Worm (Caenorhabditis elegans): ENCODE measurements around the gene srh-15.

srh-15 gene

DNA sequence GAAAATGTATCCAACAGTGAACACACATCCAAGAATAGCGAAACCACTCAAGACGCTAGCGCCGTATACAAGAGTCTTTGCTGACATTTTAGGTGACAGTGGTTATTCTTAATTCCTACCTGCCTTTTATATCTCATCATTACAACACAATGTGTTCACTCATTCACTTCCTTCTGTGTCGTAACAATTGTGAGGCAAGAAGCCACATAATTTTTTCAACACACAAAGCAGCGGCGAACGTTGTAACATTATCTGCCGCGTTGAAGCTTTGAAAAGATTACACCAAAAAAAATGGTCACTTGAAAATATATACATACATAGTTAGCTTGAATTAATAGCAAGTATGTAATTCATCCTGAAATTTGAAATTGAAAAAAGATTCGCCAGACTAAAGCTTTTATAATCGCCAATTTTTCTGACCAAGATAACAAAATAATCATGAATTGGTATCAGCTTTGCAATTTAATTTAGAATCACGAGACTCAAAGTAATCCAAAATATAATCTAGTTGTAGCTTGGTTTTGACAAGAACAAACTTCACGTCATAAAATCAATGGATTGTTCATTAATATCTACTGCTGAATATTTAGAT lies 2.8 kb upstream of the srh-15 start, which contains the start of the genes col-161 and srh-18:
TSS of gene col-161 (minus strand) at position 101 of the 592 bp plus-strand sequence.
TSS of gene srh-18 (plus strand) at position 542 of the 592 bp plus-strand sequence.
- TF ChIP-seq nhr-12 (tag; optimal IDR thresholded peaks at IDR 0.05) (no peak), mdl-1 (tag; optimal IDR thresholded peaks at IDR 0.05) (no peak), unc-39 (tag; optimal IDR thresholded peaks at IDR 0.05) (no peak), nhr-77 (tag; optimal IDR thresholded peaks at IDR 0.05) (no peak), sma-3 (GFP tag; optimal IDR thresholded peaks at IDR 0.05) (no peak), unc-62 (GFP tag; optimal IDR thresholded peaks at IDR 0.05) (no peak), sem-4 (tag; optimal IDR thresholded peaks at IDR 0.05) (no peak), zag-1 (tag; optimal IDR thresholded peaks at IDR 0.05) (no peak), lin-39 (tag; optimal IDR thresholded peaks at IDR 0.05) (no peak), ztf-1 (GFP tag; conservative IDR thresholded peaks at IDR 0.05) (no peak), lin-13 (GFP tag; optimal IDR thresholded peaks at IDR 0.05) (no peak), nhr-25 (tag; optimal IDR thresholded peaks at IDR 0.05) (no peak), nhr-11 (tag; optimal IDR thresholded peaks at IDR 0.05) (no peak)

DNA sequence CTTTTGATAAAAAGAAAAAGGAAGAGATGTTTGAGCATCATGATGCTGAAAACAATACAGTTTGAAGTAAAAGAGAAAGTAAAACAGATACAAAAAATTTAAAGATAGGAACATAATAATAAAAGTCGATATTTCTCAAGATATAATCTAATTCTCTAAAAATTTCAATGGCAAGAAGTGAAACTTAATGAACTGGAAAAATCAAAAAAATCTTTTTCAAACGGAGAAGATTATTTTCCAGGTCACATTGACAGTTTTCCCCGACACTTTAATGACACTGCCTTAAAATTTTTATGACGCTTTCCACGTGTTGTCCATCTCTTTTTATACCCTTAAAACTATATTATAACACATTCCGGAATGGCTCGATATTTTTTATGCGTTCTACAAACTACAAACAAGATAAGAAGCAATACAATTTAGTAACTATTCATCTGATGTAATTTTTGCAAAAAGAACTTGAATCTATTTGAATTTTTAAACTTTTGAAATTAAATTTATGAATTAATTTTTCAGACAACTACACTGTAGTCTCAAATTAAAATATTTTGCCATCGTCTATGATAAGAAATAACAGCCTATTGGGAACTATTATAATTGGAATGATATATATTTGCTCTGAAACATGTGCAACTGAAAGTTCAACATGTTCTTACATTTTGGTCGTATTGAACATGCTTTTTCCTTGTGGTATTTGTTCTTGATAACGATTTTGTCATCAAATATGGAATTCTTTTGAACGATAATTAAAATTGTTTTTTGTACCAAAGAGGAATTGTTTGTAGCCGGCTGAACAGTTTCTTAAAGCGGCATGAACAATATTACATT lies 4.4 kb downstream of the srh-15 start, which contains the start of gene C50B6.7:
TSS of gene C50B6.7 (minus strand) at position 51 of the 828 bp plus-strand sequence.
- TF ChIP-seq dmd-4 (tag; optimal IDR thresholded peaks at IDR 0.05) (no peak), nhr-12 (tag; optimal IDR thresholded peaks at IDR 0.05) (no peak), sma-9 (GFP tag; optimal IDR thresholded peaks at IDR 0.05) (peak; percentile 1), sma-9 (tag; optimal IDR thresholded peaks at IDR 0.05) (no peak), mdl-1 (tag; optimal IDR thresholded peaks at IDR 0.05) (no peak), fos-1 (tag; optimal IDR thresholded peaks at IDR 0.05) (peak; percentile 36), nhr-11 (tag; optimal IDR thresholded peaks at IDR 0.05) (no peak)

DNA sequence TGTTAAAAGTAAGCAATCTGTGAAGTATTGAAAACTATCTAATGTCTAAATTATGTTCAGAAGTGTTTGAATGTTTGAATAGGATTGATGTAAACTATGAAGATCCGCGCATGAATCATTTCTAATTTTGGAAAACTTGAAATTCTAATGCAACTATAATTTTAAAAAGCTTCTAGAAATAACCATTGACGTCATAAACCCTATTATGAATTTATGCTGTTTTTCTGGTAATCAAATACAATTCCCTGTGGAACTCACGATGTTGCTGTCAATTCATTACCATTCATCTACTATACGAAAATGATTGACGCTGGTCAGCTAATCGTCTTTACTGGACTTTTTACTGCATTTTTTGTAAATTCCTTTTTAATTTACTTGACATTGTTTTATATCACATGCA lies 6.7 kb downstream of the srh-15 start, which contains the start of gene str-37:
TSS of gene str-37 (plus strand) at position 301 of the 400 bp plus-strand sequence.
- TF ChIP-seq mbf-1 (tag; optimal IDR thresholded peaks at IDR 0.05) (no peak), sem-4 (tag; optimal IDR thresholded peaks at IDR 0.05) (no peak), sma-9 (GFP tag; optimal IDR thresholded peaks at IDR 0.05) (no peak), sma-9 (tag; optimal IDR thresholded peaks at IDR 0.05) (no peak), C34F6.9 (tag; optimal IDR thresholded peaks at IDR 0.05) (no peak), blmp-1 (tag; optimal IDR thresholded peaks at IDR 0.05; ENCODE audit: insufficient read depth) (no peak), alr-1 (tag; optimal IDR thresholded peaks at IDR 0.05) (no peak), sma-3 (GFP tag; optimal IDR thresholded peaks at IDR 0.05) (no peak), ama-1 (optimal IDR thresholded peaks at IDR 0.05) (no peak), mdl-1 (tag; optimal IDR thresholded peaks at IDR 0.05) (no peak), Y55F3AM.14 (GFP tag; optimal IDR thresholded peaks at IDR 0.05) (no peak), nhr-25 (tag; optimal IDR thresholded peaks at IDR 0.05) (no peak), nhr-77 (tag; optimal IDR thresholded peaks at IDR 0.05) (no peak), nhr-11 (tag; optimal IDR thresholded peaks at IDR 0.05) (no peak), lin-13 (GFP tag; optimal IDR thresholded peaks at IDR 0.05) (no peak), elt-3 (tag; optimal IDR thresholded peaks at IDR 0.05) (no peak)

DNA sequence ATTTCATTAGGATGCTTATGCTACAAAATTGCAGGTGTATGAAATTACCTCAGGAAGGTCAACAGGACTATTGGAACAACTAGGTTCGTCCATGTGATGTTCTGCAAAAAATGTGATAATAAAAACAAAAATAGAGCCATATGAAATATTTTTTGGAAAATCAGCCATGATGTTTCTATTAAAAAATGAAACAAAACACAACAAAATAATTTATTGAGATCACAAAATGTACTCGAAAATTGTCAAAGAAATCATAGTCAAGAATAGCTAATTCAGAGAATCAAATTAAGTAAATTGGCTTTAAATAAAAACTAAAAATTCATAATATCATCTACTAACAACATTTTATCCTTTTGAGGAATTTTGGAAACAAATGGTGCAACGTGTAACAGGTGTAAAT lies 10.1 kb downstream of the srh-15 start, which contains the start of gene nhr-129:
TSS of gene nhr-129 (minus strand) at position 101 of the 400 bp plus-strand sequence.
- TF ChIP-seq nhr-12 (tag; optimal IDR thresholded peaks at IDR 0.05) (no peak), nhr-6 (tag; optimal IDR thresholded peaks at IDR 0.05) (no peak), aly-2 (tag; optimal IDR thresholded peaks at IDR 0.05) (no peak), elt-3 (tag; optimal IDR thresholded peaks at IDR 0.05) (no peak), snpc-4 (tag; optimal IDR thresholded peaks at IDR 0.05) (no peak), lin-11 (tag; optimal IDR thresholded peaks at IDR 0.05) (no peak), nhr-129 (tag; optimal IDR thresholded peaks at IDR 0.05) (no peak), F13H6.1 (tag; optimal IDR thresholded peaks at IDR 0.05) (no peak), dmd-4 (tag; optimal IDR thresholded peaks at IDR 0.05) (no peak), mdl-1 (tag; optimal IDR thresholded peaks at IDR 0.05) (no peak), Y55F3AM.14 (GFP tag; optimal IDR thresholded peaks at IDR 0.05) (no peak), nhr-23 (tag; optimal IDR thresholded peaks at IDR 0.05) (no peak), ztf-4 (tag; optimal IDR thresholded peaks at IDR 0.05) (no peak), alr-1 (tag; optimal IDR thresholded peaks at IDR 0.05) (no peak), C34F6.9 (tag; optimal IDR thresholded peaks at IDR 0.05) (no peak), unc-62 (GFP tag; optimal IDR thresholded peaks at IDR 0.05) (no peak), nhr-21 (tag; optimal IDR thresholded peaks at IDR 0.05) (no peak), ceh-82 (tag; optimal IDR thresholded peaks at IDR 0.05) (no peak), crh-2 (tag; optimal IDR thresholded peaks at IDR 0.05) (no peak), fos-1 (tag; optimal IDR thresholded peaks at IDR 0.05) (no peak)

All from whole organism, L2 larva.